Worm (Caenorhabditis elegans) whole organism, L1 larva: ENCODE measurements around the gene sec-61.B.

Experiments used
- C04F5.9 ChIP-seq: sonication (generic microtip); optimal IDR thresholded peaks from 2 replicates; lab custom pipeline; 2016; ENCODE audit warnings: missing genetic modification characterization, missing compliant biosample characterization
- C16A3.4 ChIP-seq: fragments of 150-350 bp; optimal IDR thresholded peaks from 2 replicates; lab custom pipeline; 2014; ENCODE audit warnings: missing biosample characterization, missing genetic modification characterization
- C34B4.2 ChIP-seq: sonication (generic microtip); optimal IDR thresholded peaks from 2 replicates; lab custom pipeline; 2017; ENCODE audit warnings: mild to moderate bottlenecking, missing genetic modification characterization, missing compliant biosample characterization
- Y116A8C.19 ChIP-seq: sonication (generic microtip); optimal IDR thresholded peaks from 2 replicates; lab custom pipeline; 2016; ENCODE audit warnings: missing compliant biosample characterization, missing genetic modification characterization, borderline replicate concordance
- alr-1 ChIP-seq: fragments of 200-800 bp; sonication (Bioruptor generic); optimal IDR thresholded peaks from 2 replicates; lab custom pipeline; 2018; ENCODE audit warnings: borderline replicate concordance, mild to moderate bottlenecking, missing genetic modification characterization, missing compliant biosample characterization
- aly-2 ChIP-seq: fragments of 150-350 bp; optimal IDR thresholded peaks from 2 replicates; lab custom pipeline; 2014; ENCODE audit warnings: missing biosample characterization, missing genetic modification characterization
- ama-1 ChIP-seq: fragments of 150-350 bp; optimal IDR thresholded peaks from 2 replicates; lab custom pipeline; 2014
- ceh-63 ChIP-seq: fragments of 200-800 bp; sonication (Bioruptor generic); optimal IDR thresholded peaks from 2 replicates; lab custom pipeline; 2018; ENCODE audit warnings: mild to moderate bottlenecking, missing genetic modification characterization, missing compliant biosample characterization
- ceh-82 ChIP-seq, 3 experiments: fragments of 150-350 bp in 1 of 3; sonication (generic microtip) in 2 of 3; optimal IDR thresholded peaks; 2 replicates each; lab custom pipeline; 2014 to 2017; ENCODE audit warnings: missing biosample characterization in 3 of 3, missing genetic modification characterization in 3 of 3
- ceh-88 ChIP-seq: fragments of 200-800 bp; sonication (Bioruptor generic); IDR thresholded peaks from 2 replicates; pipeline ENCODE4 v1.3.6; 2022; ENCODE audit warnings: missing genetic modification characterization, missing compliant biosample characterization
- ceh-90 ChIP-seq: sonication (generic microtip); optimal IDR thresholded peaks from 2 replicates; lab custom pipeline; 2016; ENCODE audit warnings: missing genetic modification characterization, missing compliant biosample characterization
- ces-1 ChIP-seq: fragments of 150-350 bp; optimal IDR thresholded peaks from 2 replicates; lab custom pipeline; 2014; ENCODE audit warnings: missing biosample characterization, missing genetic modification reagents, missing genetic modification characterization
- efl-1 ChIP-seq, 4 experiments: fragments of 150-350 bp; optimal IDR thresholded peaks in 3 of 4; peaks in 1 of 4; 1 replicate in 1 of 4; 2 replicates in 3 of 4; lab custom pipeline; 2014; ENCODE audit warnings: missing biosample characterization in 2 of 4, missing genetic modification characterization in 2 of 4, missing genetic modification reagents in 2 of 4
- egl-27 ChIP-seq, 2 experiments: fragments of 150-350 bp in 1 of 2; sonication (generic microtip); optimal IDR thresholded peaks; 3 replicates each; lab custom pipeline; 2017 to 2018; ENCODE audit warnings: missing biosample characterization in 2 of 2, missing genetic modification characterization in 2 of 2, missing genetic modification reagents in 2 of 2
- elt-2 ChIP-seq: sonication (generic microtip); optimal IDR thresholded peaks from 2 replicates; lab custom pipeline; 2016; ENCODE audit warnings: missing genetic modification characterization, mild to moderate bottlenecking, inconsistent platforms, missing compliant biosample characterization, missing genetic modification reagents
- ets-5 ChIP-seq: fragments of 200-800 bp; sonication (Bioruptor generic); IDR thresholded peaks from 2 replicates; pipeline ENCODE4 v1.3.6; 2022; ENCODE audit warnings: missing genetic modification characterization, missing compliant biosample characterization
- fkh-8 ChIP-seq: sonication (generic microtip); optimal IDR thresholded peaks from 2 replicates; lab custom pipeline; 2016; ENCODE audit warnings: mild to moderate bottlenecking, missing genetic modification characterization, missing compliant biosample characterization
- grh-1 ChIP-seq: fragments of 200-800 bp; sonication (Bioruptor generic); IDR thresholded peaks from 2 replicates; pipeline ENCODE4 v1.3.6; 2022; ENCODE audit warnings: missing genetic modification reagents, missing genetic modification characterization, missing compliant biosample characterization
- hpl-2 ChIP-seq: fragments of 150-350 bp; optimal IDR thresholded peaks from 2 replicates; lab custom pipeline; 2014; ENCODE audit warnings: missing biosample characterization, missing genetic modification reagents, missing genetic modification characterization
- irx-1 ChIP-seq: sonication (generic microtip); optimal IDR thresholded peaks from 2 replicates; lab custom pipeline; 2016; ENCODE audit warnings: missing genetic modification characterization, missing compliant biosample characterization
- isw-1 ChIP-seq: fragments of 200-800 bp; sonication (Bioruptor generic); IDR thresholded peaks from 2 replicates; pipeline ENCODE4 v1.3.6; 2022; ENCODE audit warnings: missing genetic modification characterization, missing compliant biosample characterization
- jun-1 ChIP-seq: fragments of 150-350 bp; optimal IDR thresholded peaks from 2 replicates; lab custom pipeline; 2014; ENCODE audit warnings: missing biosample characterization, missing genetic modification reagents, missing genetic modification characterization
- lin-15B ChIP-seq: fragments of 150-350 bp; sonication (generic microtip); optimal IDR thresholded peaks from 3 replicates; lab custom pipeline; 2014; ENCODE audit warnings: missing biosample characterization, missing genetic modification characterization
- mef-2 ChIP-seq: fragments of 150-350 bp; optimal IDR thresholded peaks from 2 replicates; lab custom pipeline; 2014; ENCODE audit warnings: missing biosample characterization, missing genetic modification characterization
- mep-1 ChIP-seq: fragments of 150-350 bp; optimal IDR thresholded peaks from 2 replicates; lab custom pipeline; 2014; ENCODE audit warnings: missing biosample characterization, missing genetic modification characterization
- nhr-11 ChIP-seq: fragments of 150-350 bp; optimal IDR thresholded peaks from 2 replicates; lab custom pipeline; 2014; ENCODE audit warnings: missing biosample characterization, missing genetic modification characterization
- nhr-12 ChIP-seq: sonication (generic microtip); optimal IDR thresholded peaks from 2 replicates; lab custom pipeline; 2017; ENCODE audit warnings: missing biosample characterization, missing genetic modification characterization
- nhr-19 ChIP-seq: fragments of 200-800 bp; sonication (Bioruptor generic); conservative IDR thresholded peaks from 2 replicates; pipeline ENCODE4 v1.3.6; 2022; ENCODE audit warnings: missing genetic modification characterization, missing compliant biosample characterization
- nhr-237 ChIP-seq: fragments of 150-350 bp; optimal IDR thresholded peaks from 2 replicates; lab custom pipeline; 2014; ENCODE audit warnings: missing biosample characterization, missing genetic modification characterization
- nhr-47 ChIP-seq: sonication (generic microtip); optimal IDR thresholded peaks from 2 replicates; lab custom pipeline; 2016; ENCODE audit warnings: mild to moderate bottlenecking, missing genetic modification characterization, moderate library complexity, missing compliant biosample characterization
- nhr-85 ChIP-seq: sonication (generic microtip); peaks from one replicate; lab custom pipeline; 2016; ENCODE audit warnings: missing genetic modification characterization, inconsistent platforms, missing compliant biosample characterization
- nhr-90 ChIP-seq: sonication (generic microtip); optimal IDR thresholded peaks from 2 replicates; lab custom pipeline; 2016; ENCODE audit warnings: mild to moderate bottlenecking, missing genetic modification characterization, missing compliant biosample characterization; ENCODE audit not compliant: poor library complexity
- pag-3 ChIP-seq: sonication (generic microtip); optimal IDR thresholded peaks from 2 replicates; lab custom pipeline; 2017; ENCODE audit warnings: missing genetic modification characterization, mild to moderate bottlenecking, missing compliant biosample characterization, antibody characterized with exemption, borderline replicate concordance; ENCODE audit not compliant: insufficient read depth
- pax-3 ChIP-seq: fragments of 200-800 bp; sonication (Bioruptor generic); optimal IDR thresholded peaks from 2 replicates; lab custom pipeline; 2018; ENCODE audit warnings: mild to moderate bottlenecking, missing genetic modification characterization, moderate library complexity, missing compliant biosample characterization
- skn-1 ChIP-seq: fragments of 150-350 bp; optimal IDR thresholded peaks from 2 replicates; lab custom pipeline; 2014; ENCODE audit warnings: missing biosample characterization, missing genetic modification characterization
- snpc-4 ChIP-seq: fragments of 150-350 bp; optimal IDR thresholded peaks from 2 replicates; lab custom pipeline; 2014; ENCODE audit warnings: missing biosample characterization, missing genetic modification characterization
- sup-37 ChIP-seq: fragments of 200-800 bp; sonication (Bioruptor generic); optimal IDR thresholded peaks from 2 replicates; lab custom pipeline; 2018; ENCODE audit warnings: mild to moderate bottlenecking, missing genetic modification characterization, missing compliant biosample characterization
- tbx-2 ChIP-seq: sonication (generic microtip); optimal IDR thresholded peaks from 2 replicates; lab custom pipeline; 2016; ENCODE audit warnings: missing genetic modification characterization, missing compliant biosample characterization
- tlp-1 ChIP-seq: fragments of 150-350 bp; optimal IDR thresholded peaks from 2 replicates; lab custom pipeline; 2014; ENCODE audit warnings: missing biosample characterization, missing genetic modification characterization
- unc-30 ChIP-seq: sonication (generic microtip); optimal IDR thresholded peaks from 2 replicates; lab custom pipeline; 2017; ENCODE audit warnings: missing biosample characterization, missing genetic modification characterization
- unc-62 ChIP-seq: fragments of 150-350 bp; optimal IDR thresholded peaks from 2 replicates; lab custom pipeline; 2014; ENCODE audit warnings: missing biosample characterization, missing genetic modification reagents, missing genetic modification characterization
- unc-86 ChIP-seq: sonication (generic microtip); optimal IDR thresholded peaks from 2 replicates; lab custom pipeline; 2016; ENCODE audit warnings: missing genetic modification characterization, missing compliant biosample characterization
- unc-98 ChIP-seq: fragments of 200-800 bp; sonication (Bioruptor generic); IDR thresholded peaks from 2 replicates; pipeline ENCODE4 v1.3.6; 2022; ENCODE audit warnings: missing genetic modification characterization, missing compliant biosample characterization
- vab-15 ChIP-seq: sonication (generic microtip); optimal IDR thresholded peaks from 2 replicates; lab custom pipeline; 2017; ENCODE audit warnings: missing genotype, mild to moderate bottlenecking, missing genetic modification characterization, missing compliant biosample characterization
- zip-4 ChIP-seq: fragments of 200-800 bp; sonication (Bioruptor generic); optimal IDR thresholded peaks from 2 replicates; lab custom pipeline; 2018; ENCODE audit warnings: mild to moderate bottlenecking, missing genetic modification characterization, moderate library complexity, missing compliant biosample characterization
- ztf-11 ChIP-seq, 2 experiments: sonication (generic microtip); optimal IDR thresholded peaks; 2 replicates each; lab custom pipeline; 2016 to 2017; ENCODE audit warnings: missing genetic modification characterization in 2 of 2, missing biosample characterization in 1 of 2, missing compliant biosample characterization in 1 of 2
- ztf-4 ChIP-seq: fragments of 150-350 bp; optimal IDR thresholded peaks from 2 replicates; lab custom pipeline; 2014; ENCODE audit warnings: missing biosample characterization, missing genetic modification characterization

sec-61.B gene

DNA sequence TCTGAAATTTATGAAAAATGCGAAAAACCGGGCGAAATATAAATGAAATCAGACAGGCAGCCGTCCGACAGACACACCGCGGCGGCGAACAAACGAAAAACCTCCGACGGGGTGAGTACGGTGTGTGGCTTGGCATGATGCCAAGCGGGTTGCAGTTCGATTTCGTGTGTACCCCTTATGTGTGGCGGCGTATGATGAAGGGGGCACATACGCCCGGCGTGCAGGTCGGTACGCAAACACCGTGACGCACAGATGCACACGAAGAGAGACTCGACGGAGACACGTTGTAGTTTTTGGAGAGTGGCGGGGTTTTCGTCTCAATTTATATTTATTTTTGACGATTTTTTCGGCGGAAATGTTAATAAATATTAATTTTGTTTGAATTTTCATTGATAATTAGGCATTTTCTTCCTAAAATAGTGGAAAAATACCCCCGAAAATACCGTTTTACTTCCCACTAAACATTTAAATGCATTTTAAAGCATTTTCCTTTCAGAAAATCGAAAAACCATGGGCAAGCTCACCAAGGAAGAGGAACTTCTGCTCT, 547 bp upstream of the sec-61.B start, which contains the start of gene trap-3 (continued):
- TF ChIP-seq ceh-88 (GFP tag; lab: Robert Waterston, UW) = peak; percentile 82
- no peak for TF ChIP-seq unc-30 (tag; lab: Kevin White, UChicago)
- peak; percentile 89 to 93 for TF ChIP-seq efl-1 (optimal IDR thresholded peaks at IDR 0.05; lab: Kevin White, UChicago)
- peak; percentile 85 to 99 for TF ChIP-seq efl-1 (GFP tag; optimal IDR thresholded peaks at IDR 0.05 in 1 of 2; lab: Kevin White, UChicago)
- TF ChIP-seq C04F5.9 = peak; percentile 92
- no peak for TF ChIP-seq unc-62 (GFP tag; lab: Kevin White, UChicago)
- peak; percentile 92 for TF ChIP-seq irx-1 (tag; lab: Kevin White, UChicago)
- peak in 1 of 2 experiments; percentile 88 for TF ChIP-seq ztf-11 (tag; optimal IDR thresholded peaks at IDR 0.05; lab: Kevin White, UChicago)
- peak; percentile 96 for TF ChIP-seq nhr-19
- TF ChIP-seq C34B4.2 (tag; lab: Kevin White, UChicago) = peak; percentile 69
- peak; percentile 93 for TF ChIP-seq ztf-4 (tag; lab: Kevin White, UChicago)

- no peak for TF ChIP-seq pax-3 (tag; lab: Kevin White, UChicago)
- TF ChIP-seq mep-1 = no peak
- no peak for TF ChIP-seq Y116A8C.19 (tag; lab: Kevin White, UChicago)
- TF ChIP-seq vab-15 = no peak
- no peak for TF ChIP-seq efl-1 (optimal IDR thresholded peaks at IDR 0.05; lab: Kevin White, UChicago)
- no peak for TF ChIP-seq efl-1 (GFP tag; optimal IDR thresholded peaks at IDR 0.05 in 1 of 2; lab: Kevin White, UChicago)
- no peak for TF ChIP-seq grh-1 (GFP tag; lab: Robert Waterston, UW)
- TF ChIP-seq zip-4 = no peak
- TF ChIP-seq jun-1 (tag; lab: Kevin White, UChicago) = no peak
- TF ChIP-seq, all 84 proteins: peak for 0
Observed at ce11 chrIV:2383713-2384112, 4.8 kb downstream of the sec-61.B start, which contains the start of gene Y38F2AR.3. Gene Y38F2AR.3, plus strand, starts transcription at chrIV:2384013.

ce11 chrIV:2348862-2349321, 39.6 kb downstream of the sec-61.B start, which contains the start of the genes ppgn-1 and tftc-1:
Gene ppgn-1, minus strand, starts transcription at chrIV:2348912.
Gene tftc-1, plus strand, starts transcription at chrIV:2349271.
- peak; percentile 86 for TF ChIP-seq nhr-47
- TF ChIP-seq nhr-19 = peak; percentile 70
- TF ChIP-seq mef-2 (tag; lab: Kevin White, UChicago) = no peak
- peak; percentile 29 for TF ChIP-seq C16A3.4 (tag; lab: Kevin White, UChicago)
- no peak for TF ChIP-seq nhr-237
- TF ChIP-seq skn-1 (tag; lab: Kevin White, UChicago) = peak; percentile 67
- no peak for TF ChIP-seq tlp-1 (tag; lab: Kevin White, UChicago)
- peak; percentile 57 for TF ChIP-seq isw-1 (GFP tag; lab: Robert Waterston, UW)
- peak; percentile 3 for TF ChIP-seq lin-15B (tag; lab: Kevin White, UChicago)
- no peak for TF ChIP-seq egl-27 (tag; optimal IDR thresholded peaks at IDR 0.05; lab: Kevin White, UChicago)
- peak; percentile 79 for TF ChIP-seq tbx-2 (tag; lab: Kevin White, UChicago)
- peak; percentile 30; the same call in 1 of the 2 replicates for TF ChIP-seq grh-1 (GFP tag; lab: Robert Waterston, UW)
- TF ChIP-seq vab-15 = no peak
- peak; percentile 5 for TF ChIP-seq fkh-8 (tag; lab: Kevin White, UChicago)
- TF ChIP-seq sup-37 (GFP tag; lab: Kevin White, UChicago) = no peak
- no peak for TF ChIP-seq alr-1 (tag; lab: Kevin White, UChicago)
- TF ChIP-seq ama-1 = no peak
- TF ChIP-seq unc-86 = peak; percentile 65
- no peak for TF ChIP-seq pag-3 (tag; lab: Kevin White, UChicago)
- peak; percentile 4 for TF ChIP-seq nhr-11 (tag; lab: Kevin White, UChicago)
- TF ChIP-seq ceh-82 (tag; optimal IDR thresholded peaks at IDR 0.05; lab: Kevin White, UChicago) = peak; percentile 13 to 88 (median 56)
- TF ChIP-seq pax-3 (tag; lab: Kevin White, UChicago) = no peak
- TF ChIP-seq nhr-85 = peak; percentile 80
- no peak for TF ChIP-seq ceh-63 (GFP tag; lab: Kevin White, UChicago)
- no peak for TF ChIP-seq zip-4
- no peak for TF ChIP-seq ces-1
- TF ChIP-seq nhr-12 (tag; lab: Kevin White, UChicago) = no peak
- no peak for TF ChIP-seq aly-2 (tag; lab: Kevin White, UChicago)
- no peak for TF ChIP-seq ztf-4 (tag; lab: Kevin White, UChicago)
- TF ChIP-seq unc-98 (GFP tag; lab: Robert Waterston, UW) = no peak
- TF ChIP-seq ets-5 = no peak
- peak; percentile 51 for TF ChIP-seq snpc-4 (tag; lab: Kevin White, UChicago)
- TF ChIP-seq elt-2 (tag; lab: Kevin White, UChicago) = peak; percentile 36
- no peak for TF ChIP-seq ceh-90 (tag; lab: Kevin White, UChicago)
- TF ChIP-seq nhr-90 (tag; lab: Kevin White, UChicago) = peak; percentile 80
- peak in 1 of 2 experiments; percentile 33 for TF ChIP-seq ztf-11 (tag; optimal IDR thresholded peaks at IDR 0.05; lab: Kevin White, UChicago)
- no peak for TF ChIP-seq hpl-2 (GFP tag; lab: Kevin White, UChicago)
